Worm (Caenorhabditis elegans): ENCODE data around the gene W02B12.16.

DNA sequence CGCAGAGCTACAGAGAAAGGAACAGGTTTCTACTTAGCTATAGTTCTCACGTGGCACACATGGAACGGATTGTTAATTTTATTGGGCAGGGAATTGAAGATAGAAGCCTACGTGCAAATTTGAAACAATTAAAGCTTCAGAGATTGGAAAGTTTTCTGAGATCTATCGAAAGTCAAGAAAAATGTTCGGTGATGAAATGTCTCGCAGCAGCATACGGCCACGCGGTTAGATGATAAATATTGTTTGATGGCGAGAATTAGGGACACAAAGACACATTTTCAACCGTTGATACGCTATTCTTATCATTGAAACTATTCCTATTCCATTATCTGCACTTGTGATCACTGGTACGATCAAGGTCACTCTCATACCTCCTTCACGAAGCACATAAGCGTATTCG is 3.8 kb downstream of the W02B12.16 start:
- no peak for TF ChIP-seq ceh-2 (tag; optimal IDR thresholded peaks at IDR 0.05)
- no peak for TF ChIP-seq C08G9.2 (tag; optimal IDR thresholded peaks at IDR 0.05)
- TF ChIP-seq unc-3 (GFP tag; conservative IDR thresholded peaks at IDR 0.05) = no peak
- no peak for TF ChIP-seq unc-3 (tag; optimal IDR thresholded peaks at IDR 0.05)
- TF ChIP-seq pag-3 (tag; optimal IDR thresholded peaks at IDR 0.05; ENCODE audit: borderline replicate concordance) = no peak
- TF ChIP-seq lim-6 (tag; optimal IDR thresholded peaks at IDR 0.05) = no peak
- no peak for TF ChIP-seq T23F11.4 (GFP tag; optimal IDR thresholded peaks at IDR 0.05)
- TF ChIP-seq ama-1 (optimal IDR thresholded peaks at IDR 0.05) = no peak

All from whole organism, late embryonic.